Fruit fly (Drosophila melanogaster) whole organism, embryonic: Measurements from ENCODE around the gene Sgs5.

ENCODE experiments used
- CG11696 ChIP-seq: fragments of 200-800 bp; sonication (Bioruptor generic); IDR thresholded peaks from 2 replicates; pipeline ENCODE4 v1.3.6; 2022; ENCODE audit warnings: missing biosample characterization, missing genetic modification characterization
- CG12659 ChIP-seq: fragments of 200-800 bp; sonication (Bioruptor generic); optimal IDR thresholded peaks from 3 replicates; lab custom pipeline; 2017; ENCODE audit warnings: mild to moderate bottlenecking, missing biosample characterization, missing genetic modification reagents, missing genetic modification characterization
- CG43689 ChIP-seq: fragments of 200-800 bp; sonication (Bioruptor generic); IDR thresholded peaks from 2 replicates; pipeline ENCODE4 v1.3.6; 2022; ENCODE audit warnings: missing biosample characterization, missing genetic modification characterization
- Deaf1 ChIP-seq: fragments of 200-800 bp; optimal IDR thresholded peaks from 3 replicates; lab custom pipeline; 2019; ENCODE audit warnings: missing biosample characterization, mild to moderate bottlenecking, missing genetic modification characterization, moderate library complexity
- Doc3 ChIP-seq: fragments of 200-800 bp; sonication (Bioruptor generic); IDR thresholded peaks from 3 replicates; pipeline ENCODE4 v1.3.6; 2022; ENCODE audit warnings: missing biosample characterization, missing genetic modification characterization; ENCODE audit not compliant: partially characterized antibody
- Hey ChIP-seq: fragments of 200-800 bp; sonication (Bioruptor generic); optimal IDR thresholded peaks from 3 replicates; lab custom pipeline; 2018; ENCODE audit warnings: missing biosample characterization, mild to moderate bottlenecking, missing genetic modification characterization
- Hr3 ChIP-seq: fragments of 200-800 bp; sonication (Bioruptor generic); optimal IDR thresholded peaks from 3 replicates; lab custom pipeline; 2016; ENCODE audit warnings: missing biosample characterization, missing genetic modification characterization
- Trl ChIP-seq, 3 experiments: fragments of >200 bp in 2 of 3; fragments of 200-800 bp in 1 of 3; sonication (Bioruptor generic) in 1 of 3; optimal IDR thresholded peaks; 2 replicates in 1 of 3; 3 replicates in 2 of 3; lab custom pipeline; 2016 to 2017; ENCODE audit warnings: missing biosample characterization in 1 of 3, missing genetic modification characterization in 1 of 3
- bab2 ChIP-seq: fragments of 200-800 bp; sonication (Bioruptor generic); optimal IDR thresholded peaks from 2 replicates; lab custom pipeline; 2016; ENCODE audit warnings: missing biosample characterization, missing genetic modification characterization
- bsh ChIP-seq, 2 experiments: fragments of 200-800 bp; sonication (Bioruptor generic); optimal IDR thresholded peaks; 2 replicates each; lab custom pipeline; 2017 to 2018; ENCODE audit warnings: mild to moderate bottlenecking in 2 of 2, missing biosample characterization in 2 of 2, missing genetic modification characterization in 2 of 2, moderate library complexity in 1 of 2
- jumu ChIP-seq: fragments of 200-800 bp; sonication (Bioruptor generic); optimal IDR thresholded peaks from 3 replicates; lab custom pipeline; 2016; ENCODE audit warnings: missing biosample characterization, missing genetic modification characterization
- ken ChIP-seq: fragments of 200-800 bp; sonication (Bioruptor generic); IDR thresholded peaks from 3 replicates; pipeline ENCODE4 v1.3.6; 2022; ENCODE audit warnings: missing biosample characterization, missing genetic modification characterization
- pb ChIP-seq: fragments of 200-800 bp; sonication (Bioruptor generic); optimal IDR thresholded peaks from 3 replicates; lab custom pipeline; 2016; ENCODE audit warnings: missing biosample characterization, missing genetic modification characterization
- usp ChIP-seq: fragments of >200 bp; optimal IDR thresholded peaks from 2 replicates; lab custom pipeline; 2017; ENCODE audit warnings: missing biosample characterization, missing genetic modification characterization

DNA sequence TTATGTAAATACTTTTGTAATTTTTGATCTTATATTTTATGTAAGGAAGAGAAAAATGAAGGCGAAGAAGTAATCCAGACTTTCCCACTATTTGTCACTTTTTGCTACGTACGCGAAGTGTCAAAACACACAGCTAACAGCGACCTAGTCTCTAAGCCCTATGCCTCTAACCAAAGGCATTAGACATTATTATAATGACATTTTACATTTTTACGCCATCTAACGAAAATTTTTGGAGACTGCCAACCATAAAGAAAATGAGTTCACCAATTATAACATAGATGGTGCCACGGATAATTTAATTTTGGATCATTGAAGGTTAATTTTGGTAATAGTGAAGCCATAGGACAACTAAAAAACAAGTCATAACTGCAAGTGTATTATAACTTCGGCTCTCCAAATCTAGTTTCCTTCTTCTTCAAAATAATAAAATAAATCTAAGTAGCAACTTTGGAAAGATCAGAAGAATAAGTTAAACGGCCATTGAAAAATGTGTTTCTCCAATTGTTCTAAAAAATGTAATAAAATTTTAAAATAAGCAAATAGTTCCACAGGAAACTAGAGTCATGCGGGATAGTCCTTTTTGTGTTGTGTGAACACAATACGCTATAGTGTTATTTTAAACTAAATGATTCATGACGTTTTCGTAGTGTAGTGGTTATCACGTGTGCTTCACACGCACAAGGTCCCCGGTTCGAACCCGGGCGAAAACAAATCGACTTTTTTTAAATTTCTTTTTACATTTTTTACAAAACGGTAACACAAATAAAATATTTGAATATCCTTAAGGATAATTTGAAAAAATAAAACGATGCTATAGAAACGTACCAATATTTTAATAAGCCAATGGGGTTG lies 22.2 kb downstream of the Sgs5 start:
- TF ChIP-seq usp (GFP tag; lab: Kevin White, UChicago) (no peak), pb (GFP tag; lab: Kevin White, UChicago) (no peak), Hr3 (GFP tag; lab: Kevin White, UChicago) (peak; percentile 14), bsh (GFP tag; optimal IDR thresholded peaks at IDR 0.05; lab: Kevin White, UChicago) (no peak), CG12659 (GFP tag; lab: Kevin White, UChicago) (no peak), CG43689 (GFP tag; lab: Robert Waterston, UW) (no peak), bab2 (GFP tag; lab: Kevin White, UChicago) (peak; percentile 32), jumu (no peak), ken (GFP tag; lab: Robert Waterston, UW) (no peak; the same call in 2 of the 3 replicates), Hey (no peak), Doc3 (GFP tag; lab: Robert Waterston, UW) (0 out of 3 replicates have a peak, but pooled peaks have one; percentile 21), Trl (optimal IDR thresholded peaks at IDR 0.05; lab: Kevin White, UChicago) (no peak), Trl (GFP tag; optimal IDR thresholded peaks at IDR 0.05; lab: Kevin White, UChicago) (no peak), Deaf1 (tag; lab: Kevin White, UChicago) (no peak), CG11696 (GFP tag; lab: Robert Waterston, UW) (no peak)
